Fruit fly (Drosophila melanogaster) whole organism, embryonic: ENCODE results near the gene BNIP3.

ENCODE experiments used
- Abd-B ChIP-seq: fragments of 200-800 bp; sonication (Bioruptor generic); optimal IDR thresholded peaks from 2 replicates; lab custom pipeline; 2018; ENCODE audit warnings: missing biosample characterization, mild to moderate bottlenecking, missing genetic modification characterization, moderate library complexity
- Atf6 ChIP-seq: fragments of 200-800 bp; sonication (Bioruptor generic); IDR thresholded peaks from 2 replicates; pipeline ENCODE4 v1.3.6; 2022; ENCODE audit warnings: missing biosample characterization, missing genetic modification characterization
- Awh ChIP-seq: fragments of 200-800 bp; sonication (Bioruptor generic); IDR thresholded peaks from 2 replicates; pipeline ENCODE4, ENCODE4 v1.3.6; 2022; ENCODE audit warnings: missing biosample characterization, missing genetic modification characterization
- Bgb ChIP-seq: fragments of 200-800 bp; sonication (Bioruptor generic); IDR thresholded peaks from 2 replicates; pipeline ENCODE4 v1.3.6; 2022; ENCODE audit warnings: missing biosample characterization, missing genetic modification characterization; ENCODE audit not compliant: partially characterized antibody
- CG11456 ChIP-seq: fragments of 200-800 bp; sonication (Bioruptor generic); IDR thresholded peaks from 3 replicates; pipeline ENCODE4 v1.3.6; 2022; ENCODE audit warnings: missing biosample characterization, missing genetic modification characterization
- CG12391 ChIP-seq: fragments of 200-800 bp; sonication (Bioruptor generic); optimal IDR thresholded peaks from 3 replicates; lab custom pipeline; 2018; ENCODE audit warnings: missing biosample characterization, mild to moderate bottlenecking, missing genetic modification characterization, moderate library complexity
- CG13624 ChIP-seq: fragments of 200-800 bp; sonication (Bioruptor generic); optimal IDR thresholded peaks from 2 replicates; lab custom pipeline; 2016; ENCODE audit warnings: missing biosample characterization, missing genetic modification characterization
- CG14965 ChIP-seq: fragments of 200-800 bp; sonication (Bioruptor generic); optimal IDR thresholded peaks from 2 replicates; lab custom pipeline; 2016; ENCODE audit warnings: missing biosample characterization, missing genetic modification characterization, borderline replicate concordance
- CG1602 ChIP-seq: fragments of 200-800 bp; sonication (Bioruptor generic); optimal IDR thresholded peaks from 3 replicates; lab custom pipeline; 2016; ENCODE audit warnings: missing biosample characterization, missing genetic modification characterization
- CG16815 ChIP-seq: fragments of 200-800 bp; sonication (Bioruptor generic); optimal IDR thresholded peaks from 3 replicates; lab custom pipeline; 2017; ENCODE audit warnings: missing biosample characterization, mild to moderate bottlenecking, missing genetic modification characterization
- CG17186 ChIP-seq: fragments of 200-800 bp; sonication (Bioruptor generic); optimal IDR thresholded peaks from 3 replicates; lab custom pipeline; 2017; ENCODE audit warnings: missing biosample characterization, missing genetic modification reagents, missing genetic modification characterization
- CG1832 ChIP-seq: fragments of 200-800 bp; sonication (Bioruptor generic); optimal IDR thresholded peaks from 2 replicates; lab custom pipeline; 2017; ENCODE audit warnings: missing biosample characterization, mild to moderate bottlenecking, missing genetic modification characterization, inconsistent platforms
- CG18619 ChIP-seq: fragments of 200-800 bp; sonication (Bioruptor generic); optimal IDR thresholded peaks from 3 replicates; lab custom pipeline; 2017; ENCODE audit warnings: missing biosample characterization, mild to moderate bottlenecking, missing genetic modification characterization
- CG2116 ChIP-seq: fragments of 200-800 bp; sonication (Bioruptor generic); optimal IDR thresholded peaks from 3 replicates; lab custom pipeline; 2018; ENCODE audit warnings: missing biosample characterization, mild to moderate bottlenecking, missing genetic modification characterization
- CG3407 ChIP-seq: fragments of 200-800 bp; sonication (Bioruptor generic); optimal IDR thresholded peaks from 2 replicates; lab custom pipeline; 2018; ENCODE audit warnings: missing biosample characterization, mild to moderate bottlenecking, missing genetic modification characterization
- CG3995 ChIP-seq: fragments of 200-800 bp; sonication (Bioruptor generic); optimal IDR thresholded peaks from 3 replicates; lab custom pipeline; 2016; ENCODE audit warnings: missing biosample characterization, missing genetic modification characterization
- CG7372 ChIP-seq: fragments of 200-800 bp; sonication (Bioruptor generic); IDR thresholded peaks from 2 replicates; pipeline ENCODE4 v1.3.6; 2022; ENCODE audit warnings: missing biosample characterization, missing genetic modification characterization
- CG7963 ChIP-seq: fragments of 200-800 bp; sonication (Bioruptor generic); IDR thresholded peaks from 3 replicates; pipeline ENCODE4 v1.3.6; 2022; ENCODE audit warnings: missing biosample characterization, missing genetic modification characterization; ENCODE audit not compliant: partially characterized antibody
- CG8765 ChIP-seq: fragments of 200-800 bp; sonication (Bioruptor generic); IDR thresholded peaks from 2 replicates; pipeline ENCODE4 v1.3.6; 2022; ENCODE audit warnings: missing biosample characterization, missing genetic modification characterization
- CG9437 ChIP-seq: fragments of 200-800 bp; sonication (Bioruptor generic); optimal IDR thresholded peaks from 2 replicates; lab custom pipeline; 2018; ENCODE audit warnings: missing biosample characterization, mild to moderate bottlenecking, missing genetic modification characterization
- CG9727 ChIP-seq: fragments of 200-800 bp; sonication (Bioruptor generic); optimal IDR thresholded peaks from 3 replicates; lab custom pipeline; 2017; ENCODE audit warnings: missing biosample characterization, mild to moderate bottlenecking, missing genetic modification characterization
- Camta ChIP-seq: fragments of 200-800 bp; sonication (Bioruptor generic); optimal IDR thresholded peaks from 2 replicates; lab custom pipeline; 2016; ENCODE audit warnings: missing biosample characterization, missing genetic modification characterization
- CoRest ChIP-seq: fragments of 200-800 bp; sonication (Bioruptor generic); optimal IDR thresholded peaks from 3 replicates; lab custom pipeline; 2018; ENCODE audit warnings: missing biosample characterization, mild to moderate bottlenecking, missing genetic modification characterization, moderate library complexity
- D19B ChIP-seq: fragments of 200-800 bp; sonication (Bioruptor generic); optimal IDR thresholded peaks from 2 replicates; lab custom pipeline; 2017; ENCODE audit warnings: missing biosample characterization, mild to moderate bottlenecking, missing genetic modification characterization
- Dfd ChIP-seq, 2 experiments: fragments of >200 bp; optimal IDR thresholded peaks; 2 replicates each; lab custom pipeline; 2017; ENCODE audit warnings: missing biosample characterization in 2 of 2, missing genetic modification characterization in 2 of 2
- Dip3 ChIP-seq: fragments of 200-800 bp; sonication (Bioruptor generic); optimal IDR thresholded peaks from 3 replicates; lab custom pipeline; 2016; ENCODE audit warnings: missing biosample characterization, missing genetic modification characterization
- Dref ChIP-seq: fragments of 200-800 bp; sonication (Bioruptor generic); IDR thresholded peaks from 2 replicates; pipeline ENCODE4 v1.3.6; 2022; ENCODE audit warnings: missing biosample characterization, missing genetic modification characterization
- HLH4C ChIP-seq: fragments of 200-800 bp; sonication (Bioruptor generic); IDR thresholded peaks from 3 replicates; pipeline ENCODE4 v1.3.6; 2022; ENCODE audit warnings: missing biosample characterization, missing genetic modification characterization; ENCODE audit not compliant: partially characterized antibody
- Poxn ChIP-seq: fragments of 200-800 bp; sonication (Bioruptor generic); IDR thresholded peaks from 2 replicates; pipeline ENCODE4 v1.3.6; 2022; ENCODE audit warnings: missing biosample characterization, missing genetic modification characterization
- Six4 ChIP-seq: fragments of 200-800 bp; sonication (Bioruptor generic); optimal IDR thresholded peaks from 2 replicates; lab custom pipeline; 2016; ENCODE audit warnings: missing biosample characterization, missing genetic modification characterization
- abd-A ChIP-seq: fragments of 200-800 bp; sonication (Bioruptor generic); optimal IDR thresholded peaks from 3 replicates; lab custom pipeline; 2019; ENCODE audit warnings: missing biosample characterization, mild to moderate bottlenecking, missing genetic modification characterization, moderate library complexity
- al ChIP-seq: fragments of 200-800 bp; sonication (Bioruptor generic); IDR thresholded peaks from 2 replicates; pipeline ENCODE4 v1.3.6; 2022; ENCODE audit warnings: missing biosample characterization, missing genetic modification characterization
- ase ChIP-seq: fragments of 200-800 bp; sonication (Bioruptor generic); IDR thresholded peaks from 3 replicates; pipeline ENCODE4 v1.3.6; 2022; ENCODE audit warnings: missing biosample characterization, missing genetic modification characterization
- ato ChIP-seq: fragments of 200-800 bp; sonication (Bioruptor generic); IDR thresholded peaks from 2 replicates; pipeline ENCODE4 v1.3.6; 2022; ENCODE audit warnings: missing biosample characterization, missing genetic modification characterization; ENCODE audit not compliant: partially characterized antibody
- bigmax ChIP-seq: fragments of 200-800 bp; sonication (Bioruptor generic); optimal IDR thresholded peaks from 2 replicates; lab custom pipeline; 2018; ENCODE audit warnings: missing biosample characterization, mild to moderate bottlenecking, missing genetic modification characterization
- ci ChIP-seq: fragments of 200-800 bp; sonication (Bioruptor generic); IDR thresholded peaks from 3 replicates; pipeline ENCODE4 v1.3.6; 2022; ENCODE audit warnings: missing biosample characterization, missing genetic modification characterization
- dm ChIP-seq: fragments of 200-800 bp; sonication (Bioruptor generic); optimal IDR thresholded peaks from 3 replicates; lab custom pipeline; 2016; ENCODE audit warnings: missing biosample characterization, missing genetic modification characterization
- emc ChIP-seq: fragments of 200-800 bp; sonication (Bioruptor generic); optimal IDR thresholded peaks from 2 replicates; lab custom pipeline; 2016; ENCODE audit warnings: missing biosample characterization, missing genetic modification characterization
- gcm ChIP-seq: fragments of 200-800 bp; sonication (Bioruptor generic); optimal IDR thresholded peaks from 2 replicates; lab custom pipeline; 2019; ENCODE audit warnings: missing biosample characterization, mild to moderate bottlenecking, missing genetic modification characterization, moderate library complexity
- gfzf ChIP-seq: fragments of 200-800 bp; sonication (Bioruptor generic); optimal IDR thresholded peaks from 2 replicates; lab custom pipeline; 2016; ENCODE audit warnings: missing biosample characterization, mild to moderate bottlenecking, missing genetic modification characterization, moderate library complexity
- h ChIP-seq: fragments of >200 bp; optimal IDR thresholded peaks from 2 replicates; lab custom pipeline; 2017
- lbe ChIP-seq: fragments of 200-800 bp; sonication (Bioruptor generic); optimal IDR thresholded peaks from 2 replicates; lab custom pipeline; 2016; ENCODE audit warnings: missing biosample characterization, mild to moderate bottlenecking, missing genetic modification characterization
- nau ChIP-seq: fragments of 200-800 bp; sonication (Bioruptor generic); optimal IDR thresholded peaks from 3 replicates; lab custom pipeline; 2017; ENCODE audit warnings: missing biosample characterization, mild to moderate bottlenecking, missing genetic modification characterization, missing genetic modification reagents
- salm ChIP-seq: fragments of 200-800 bp; sonication (Bioruptor generic); optimal IDR thresholded peaks from 2 replicates; lab custom pipeline; 2018; ENCODE audit warnings: missing biosample characterization, mild to moderate bottlenecking, missing genetic modification characterization
- seq ChIP-seq: fragments of 200-800 bp; sonication (Bioruptor generic); IDR thresholded peaks from 2 replicates; pipeline ENCODE4 v1.3.6; 2022; ENCODE audit warnings: missing biosample characterization, missing genetic modification characterization
- sisA ChIP-seq: fragments of 200-800 bp; sonication (Bioruptor generic); IDR thresholded peaks from 2 replicates; pipeline ENCODE4 v1.3.6; 2022; ENCODE audit warnings: missing biosample characterization, missing genetic modification characterization
- zen ChIP-seq: fragments of 200-800 bp; sonication (Bioruptor generic); optimal IDR thresholded peaks from 3 replicates; lab custom pipeline; 2018; ENCODE audit warnings: missing biosample characterization, mild to moderate bottlenecking, missing genetic modification characterization, moderate library complexity

Gene BNIP3

DNA sequence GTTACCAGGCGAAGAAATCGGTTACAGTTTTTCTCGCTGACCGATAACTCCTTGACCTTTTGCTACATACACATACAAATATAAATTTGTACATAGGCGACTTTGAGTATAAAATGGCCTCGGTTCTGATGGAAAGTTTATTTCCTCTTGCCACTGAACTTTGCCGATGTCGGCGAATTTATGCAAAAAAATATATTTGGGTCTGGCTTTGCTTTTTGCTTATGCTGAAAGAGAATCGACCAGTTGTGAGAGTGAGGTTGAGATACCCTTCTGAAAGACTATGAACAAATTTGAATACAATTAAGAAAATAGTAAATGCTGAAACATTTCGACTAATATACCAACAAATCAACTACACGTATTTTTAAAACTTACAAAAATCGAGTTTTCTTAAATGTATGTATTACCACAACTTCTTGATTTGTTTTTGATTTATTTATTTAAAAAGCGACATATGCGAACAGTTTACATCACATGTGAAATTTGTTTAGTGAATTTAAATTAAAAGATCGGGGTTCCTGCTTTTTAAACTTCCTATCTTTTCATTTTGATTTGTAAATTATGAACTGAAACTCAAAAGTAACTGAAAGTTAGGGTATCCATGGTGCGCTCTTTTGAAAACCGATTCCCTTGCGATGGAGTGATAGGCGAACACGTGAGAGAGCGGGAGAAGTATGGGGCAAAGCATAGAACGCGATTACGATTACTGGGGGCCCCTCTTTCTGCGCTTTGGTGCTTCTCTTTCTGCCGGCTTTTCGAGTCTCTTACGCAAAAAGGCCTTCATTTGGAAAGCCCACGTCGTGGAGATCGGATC, 9.9 kb downstream of the BNIP3 start (continued):
- TF ChIP-seq ci (GFP tag; lab: Robert Waterston, UW) (no peak), CG3995 (GFP tag; lab: Kevin White, UChicago) (peak; percentile 41), CG7372 (peak; percentile 53; the same call in 1 of the 2 replicates), Atf6 (peak; percentile 53), emc (GFP tag; lab: Kevin White, UChicago) (peak; percentile 55), sisA (GFP tag; lab: Robert Waterston, UW) (no peak; the same call in 1 of the 2 replicates)

DNA sequence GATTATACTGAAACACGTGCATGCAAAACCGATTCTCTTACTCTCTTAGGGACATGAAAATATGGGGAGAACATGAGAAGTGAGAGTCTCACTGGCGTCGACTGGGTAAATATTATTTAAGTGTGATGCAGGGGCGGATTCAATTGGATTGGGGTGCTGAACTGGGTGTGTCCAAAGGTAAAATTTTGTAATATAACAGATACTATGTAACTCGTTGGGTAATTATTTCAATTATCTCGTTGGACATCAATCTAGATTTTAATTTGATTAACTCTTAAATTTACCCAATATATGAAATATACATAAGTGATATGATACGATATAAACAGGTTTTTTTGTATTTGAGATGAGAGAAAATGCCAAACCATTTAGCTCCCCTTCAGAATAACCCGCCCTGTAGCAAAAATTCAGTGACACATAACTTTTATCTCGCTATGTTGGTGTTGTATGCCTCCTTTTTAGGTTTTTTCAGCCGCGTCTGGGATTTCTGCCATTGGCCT, 11.0 kb downstream of the BNIP3 start:
- TF ChIP-seq CG18619 (GFP tag; lab: Kevin White, UChicago) (peak; percentile 93), CG16815 (GFP tag; lab: Kevin White, UChicago) (peak; percentile 93), h (lab: Kevin White, UChicago) (no peak), CG13624 (GFP tag; lab: Kevin White, UChicago) (peak; percentile 97), nau (peak; percentile 89), Dip3 (GFP tag; lab: Kevin White, UChicago) (peak; percentile 96), D19B (GFP tag; lab: Kevin White, UChicago) (peak; percentile 91), Bgb (GFP tag; lab: Robert Waterston, UW) (peak; percentile 65), HLH4C (GFP tag; lab: Robert Waterston, UW) (0 out of 3 replicates have a peak, but pooled peaks have one; percentile 30), ato (GFP tag; lab: Robert Waterston, UW) (no peak), CG17186 (GFP tag; lab: Kevin White, UChicago) (peak; percentile 38), al (peak; percentile 95), ase (peak; percentile 84; the same call in 2 of the 3 replicates), CG3407 (GFP tag; lab: Kevin White, UChicago) (peak; percentile 73), Abd-B (GFP tag; lab: Kevin White, UChicago) (peak; percentile 96), CoRest (tag; lab: Kevin White, UChicago) (peak; percentile 95), gfzf (no peak), CG8765 (GFP tag; lab: Robert Waterston, UW) (peak; percentile 84; the same call in 1 of the 2 replicates), CG9437 (peak; percentile 80), Dref (GFP tag; lab: Robert Waterston, UW) (no peak), lbe (GFP tag; lab: Kevin White, UChicago) (peak; percentile 81), gcm (peak; percentile 68), CG14965 (GFP tag; lab: Kevin White, UChicago) (peak; percentile 21), Poxn (GFP tag; lab: Robert Waterston, UW) (peak; percentile 88), salm (tag; lab: Kevin White, UChicago) (peak; percentile 76), Camta (peak; percentile 89), CG1602 (peak; percentile 89), Awh (GFP tag; lab: Robert Waterston, UW) (peak; percentile 82), CG1832 (GFP tag; lab: Kevin White, UChicago) (no peak), seq (GFP tag; lab: Robert Waterston, UW) (peak; percentile 91), Dfd (GFP tag; optimal IDR thresholded peaks at IDR 0.05; lab: Kevin White, UChicago) (peak in 1 of 2 experiments; percentile 94), CG2116 (peak; percentile 53), Six4 (GFP tag; lab: Kevin White, UChicago) (peak; percentile 89), dm (GFP tag; lab: Kevin White, UChicago) (peak; percentile 75), CG7963 (GFP tag; lab: Robert Waterston, UW) (peak; percentile 49; the same call in 1 of the 3 replicates), bigmax (peak; percentile 30), abd-A (peak; percentile 86), CG12391 (tag; lab: Kevin White, UChicago) (peak; percentile 93), zen (tag; lab: Kevin White, UChicago) (peak; percentile 83), CG11456 (GFP tag; lab: Robert Waterston, UW) (peak; percentile 97), CG9727 (peak; percentile 94)
